Fruit fly (Drosophila melanogaster) whole organism, embryonic: ENCODE data around the gene simj.

Experiments
- CG10274 ChIP-seq: fragments of 200-800 bp; sonication (Bioruptor generic); optimal IDR thresholded peaks from 3 replicates; lab custom pipeline; 2017; ENCODE audit warnings: missing biosample characterization, mild to moderate bottlenecking, missing genetic modification characterization
- CG11093 ChIP-seq: fragments of 200-800 bp; sonication (Bioruptor generic); IDR thresholded peaks from 3 replicates; pipeline ENCODE4 v1.3.6; 2022; ENCODE audit warnings: missing biosample characterization, missing genetic modification characterization
- CG11456 ChIP-seq: fragments of 200-800 bp; sonication (Bioruptor generic); IDR thresholded peaks from 3 replicates; pipeline ENCODE4 v1.3.6; 2022; ENCODE audit warnings: missing biosample characterization, missing genetic modification characterization
- CG12744 ChIP-seq: fragments of 200-800 bp; sonication (Bioruptor generic); optimal IDR thresholded peaks from 2 replicates; lab custom pipeline; 2016; ENCODE audit warnings: missing biosample characterization, missing genetic modification characterization
- CG14441 ChIP-seq: fragments of 200-800 bp; sonication (Bioruptor generic); IDR thresholded peaks from 2 replicates; pipeline ENCODE4 v1.3.6; 2022; ENCODE audit warnings: missing biosample characterization, missing genetic modification characterization
- CG16813 ChIP-seq: fragments of 200-800 bp; sonication (Bioruptor generic); IDR thresholded peaks from 3 replicates; pipeline ENCODE4 v1.3.6; 2022; ENCODE audit warnings: missing biosample characterization, missing genetic modification characterization; ENCODE audit not compliant: partially characterized antibody
- CG17829 ChIP-seq: fragments of 200-800 bp; optimal IDR thresholded peaks from 2 replicates; lab custom pipeline; 2019; ENCODE audit warnings: missing biosample characterization, mild to moderate bottlenecking, missing genetic modification characterization, moderate library complexity
- CG18011 ChIP-seq: fragments of 200-800 bp; sonication (Bioruptor generic); optimal IDR thresholded peaks from 2 replicates; lab custom pipeline; 2017; ENCODE audit warnings: missing biosample characterization, missing genetic modification characterization, mild to moderate bottlenecking, moderate library complexity, missing genotype
- CG2120 ChIP-seq: fragments of 200-800 bp; sonication (Bioruptor generic); optimal IDR thresholded peaks from 3 replicates; lab custom pipeline; 2016; ENCODE audit warnings: missing biosample characterization, missing genetic modification characterization
- CG31388 ChIP-seq: fragments of 200-800 bp; sonication (Bioruptor generic); optimal IDR thresholded peaks from 2 replicates; lab custom pipeline; 2016; ENCODE audit warnings: missing biosample characterization, missing genetic modification characterization
- CG31441 ChIP-seq: fragments of 200-800 bp; sonication (Bioruptor generic); IDR thresholded peaks from 2 replicates; pipeline ENCODE4 v1.3.6; 2022; ENCODE audit warnings: missing biosample characterization, missing genetic modification characterization
- CG3726 ChIP-seq: fragments of 200-800 bp; sonication (Bioruptor generic); IDR thresholded peaks from 3 replicates; pipeline ENCODE4, ENCODE4 v1.3.6; 2022; ENCODE audit warnings: missing biosample characterization, missing genetic modification characterization
- CG3847 ChIP-seq: fragments of 200-800 bp; sonication (Bioruptor generic); IDR thresholded peaks from 2 replicates; pipeline ENCODE4 v1.3.6; 2022; ENCODE audit warnings: missing biosample characterization, missing genetic modification characterization
- CG4282 ChIP-seq: fragments of 200-800 bp; sonication (Bioruptor generic); optimal IDR thresholded peaks from 2 replicates; lab custom pipeline; 2016; ENCODE audit warnings: missing biosample characterization, missing genetic modification characterization
- CG4328 ChIP-seq: fragments of 200-800 bp; sonication (Bioruptor generic); optimal IDR thresholded peaks from 3 replicates; lab custom pipeline; 2017; ENCODE audit warnings: missing biosample characterization, missing genetic modification reagents, missing genetic modification characterization
- CG4360 ChIP-seq: fragments of 200-800 bp; sonication (Bioruptor generic); IDR thresholded peaks from 2 replicates; pipeline ENCODE4 v1.3.6; 2022; ENCODE audit warnings: missing biosample characterization, missing genetic modification characterization
- CG5245 ChIP-seq: fragments of 200-800 bp; sonication (Bioruptor generic); optimal IDR thresholded peaks from 3 replicates; lab custom pipeline; 2016; ENCODE audit warnings: missing biosample characterization, missing genetic modification characterization
- CG5953 ChIP-seq: fragments of 200-800 bp; sonication (Bioruptor generic); IDR thresholded peaks from 2 replicates; pipeline ENCODE4 v1.3.6; 2022; ENCODE audit warnings: missing biosample characterization, missing genetic modification characterization
- CG6689 ChIP-seq: fragments of 200-800 bp; sonication (Bioruptor generic); IDR thresholded peaks from 2 replicates; pipeline ENCODE4 v1.3.6; 2022; ENCODE audit warnings: missing biosample characterization, missing genetic modification characterization
- CG6854 ChIP-seq: fragments of 200-800 bp; sonication (Bioruptor generic); optimal IDR thresholded peaks from 3 replicates; lab custom pipeline; 2017; ENCODE audit warnings: missing biosample characterization, mild to moderate bottlenecking, missing genetic modification characterization
- CG7987 ChIP-seq: fragments of 200-800 bp; sonication (Bioruptor generic); optimal IDR thresholded peaks from 2 replicates; lab custom pipeline; 2018; ENCODE audit warnings: missing biosample characterization, mild to moderate bottlenecking, missing genetic modification characterization, moderate library complexity
- CG8944 ChIP-seq: fragments of 200-800 bp; sonication (Bioruptor generic); optimal IDR thresholded peaks from 3 replicates; lab custom pipeline; 2016; ENCODE audit warnings: missing biosample characterization, missing genetic modification characterization
- CG9727 ChIP-seq: fragments of 200-800 bp; sonication (Bioruptor generic); optimal IDR thresholded peaks from 3 replicates; lab custom pipeline; 2017; ENCODE audit warnings: missing biosample characterization, mild to moderate bottlenecking, missing genetic modification characterization
- CHES-1-like ChIP-seq: fragments of 200-800 bp; sonication (Bioruptor generic); optimal IDR thresholded peaks from 2 replicates; lab custom pipeline; 2016; ENCODE audit warnings: missing biosample characterization, missing genetic modification characterization
- Deaf1 ChIP-seq: fragments of 200-800 bp; optimal IDR thresholded peaks from 3 replicates; lab custom pipeline; 2019; ENCODE audit warnings: missing biosample characterization, mild to moderate bottlenecking, missing genetic modification characterization, moderate library complexity
- Dip3 ChIP-seq: fragments of 200-800 bp; sonication (Bioruptor generic); optimal IDR thresholded peaks from 3 replicates; lab custom pipeline; 2016; ENCODE audit warnings: missing biosample characterization, missing genetic modification characterization
- H15 ChIP-seq: fragments of 200-800 bp; sonication (Bioruptor generic); IDR thresholded peaks from 3 replicates; pipeline ENCODE4 v1.3.6; 2022; ENCODE audit warnings: missing biosample characterization, missing genetic modification characterization
- HLH54F ChIP-seq: fragments of 200-800 bp; sonication (Bioruptor generic); optimal IDR thresholded peaks from 3 replicates; lab custom pipeline; 2016; ENCODE audit warnings: missing biosample characterization, missing genetic modification characterization
- Hsf ChIP-seq: fragments of 200-800 bp; sonication (Bioruptor generic); optimal IDR thresholded peaks from 3 replicates; lab custom pipeline; 2016; ENCODE audit warnings: missing biosample characterization, missing genetic modification characterization
- Mad ChIP-seq: fragments of 200-800 bp; sonication (Bioruptor generic); optimal IDR thresholded peaks from 2 replicates; lab custom pipeline; 2016; ENCODE audit warnings: missing biosample characterization, missing genetic modification characterization
- ara ChIP-seq: fragments of 200-800 bp; sonication (Bioruptor generic); IDR thresholded peaks from 2 replicates; pipeline ENCODE4 v1.3.6; 2022; ENCODE audit warnings: missing biosample characterization, missing genetic modification characterization
- bbx ChIP-seq: fragments of 200-800 bp; sonication (Bioruptor generic); IDR thresholded peaks from 2 replicates; pipeline ENCODE4 v1.3.6; 2022; ENCODE audit warnings: missing biosample characterization, missing genetic modification characterization; ENCODE audit not compliant: partially characterized antibody
- btn ChIP-seq: fragments of 200-800 bp; sonication (Bioruptor generic); optimal IDR thresholded peaks from 2 replicates; lab custom pipeline; 2016; ENCODE audit warnings: missing biosample characterization, missing genetic modification characterization
- cg ChIP-seq: fragments of 200-800 bp; sonication (Bioruptor generic); optimal IDR thresholded peaks from 3 replicates; lab custom pipeline; 2019; ENCODE audit warnings: missing biosample characterization, mild to moderate bottlenecking, missing genetic modification characterization, moderate library complexity
- ci ChIP-seq: fragments of 200-800 bp; sonication (Bioruptor generic); IDR thresholded peaks from 3 replicates; pipeline ENCODE4 v1.3.6; 2022; ENCODE audit warnings: missing biosample characterization, missing genetic modification characterization
- dati ChIP-seq: fragments of 200-800 bp; sonication (Bioruptor generic); IDR thresholded peaks from 2 replicates; pipeline ENCODE4 v1.3.6; 2022; ENCODE audit warnings: missing biosample characterization, missing genetic modification characterization
- ems ChIP-seq: fragments of 200-800 bp; sonication (Bioruptor generic); optimal IDR thresholded peaks from 3 replicates; lab custom pipeline; 2016; ENCODE audit warnings: missing biosample characterization, missing genetic modification characterization
- esg ChIP-seq: fragments of 200-800 bp; sonication (Bioruptor generic); conservative IDR thresholded peaks from 2 replicates; pipeline ENCODE4 v1.3.6; 2022; ENCODE audit warnings: missing biosample characterization, missing genetic modification characterization
- fd96Cb ChIP-seq: fragments of 200-800 bp; sonication (Bioruptor generic); optimal IDR thresholded peaks from 2 replicates; lab custom pipeline; 2018; ENCODE audit warnings: missing biosample characterization, mild to moderate bottlenecking, missing genetic modification characterization, moderate library complexity
- fru ChIP-seq: fragments of >200 bp; optimal IDR thresholded peaks from 2 replicates; lab custom pipeline; 2017
- ftz-f1 ChIP-seq: fragments of 200-800 bp; sonication (Bioruptor generic); optimal IDR thresholded peaks from 2 replicates; lab custom pipeline; 2016; ENCODE audit warnings: missing biosample characterization, missing genetic modification characterization
- gce ChIP-seq: fragments of 200-800 bp; sonication (Bioruptor generic); IDR thresholded peaks from 3 replicates; pipeline ENCODE4 v1.3.6; 2022; ENCODE audit warnings: missing biosample characterization, missing genetic modification characterization
- hkb ChIP-seq, 2 experiments: fragments of 200-800 bp in 1 of 2; fragments of >200 bp in 1 of 2; sonication (Bioruptor generic) in 1 of 2; IDR thresholded peaks in 1 of 2; optimal IDR thresholded peaks in 1 of 2; 2 replicates each; pipeline versions ENCODE4 v1.3.6 to Lab custom; 2017 to 2022; ENCODE audit warnings: missing biosample characterization in 1 of 2, missing genetic modification characterization in 1 of 2
- lov ChIP-seq, 2 experiments: fragments of 200-800 bp in 1 of 2; fragments of >200 bp in 1 of 2; sonication (Bioruptor generic) in 1 of 2; IDR thresholded peaks in 1 of 2; optimal IDR thresholded peaks in 1 of 2; 2 replicates in 1 of 2; 3 replicates in 1 of 2; pipeline versions ENCODE4 v1.3.6 to Lab custom; 2017 to 2022; ENCODE audit warnings: missing biosample characterization in 1 of 2, missing genetic modification characterization in 1 of 2
- mam ChIP-seq: fragments of 200-800 bp; sonication (Bioruptor generic); optimal IDR thresholded peaks from 3 replicates; lab custom pipeline; 2016; ENCODE audit warnings: missing biosample characterization, missing genetic modification characterization
- p53 ChIP-seq: fragments of 200-800 bp; sonication (Bioruptor generic); optimal IDR thresholded peaks from 2 replicates; lab custom pipeline; 2016; ENCODE audit warnings: missing biosample characterization, missing genetic modification characterization
- pita ChIP-seq: fragments of 200-800 bp; sonication (Bioruptor generic); optimal IDR thresholded peaks from 2 replicates; lab custom pipeline; 2017; ENCODE audit warnings: missing biosample characterization, mild to moderate bottlenecking, missing genetic modification characterization
- pnt ChIP-seq: fragments of 200-800 bp; sonication (Bioruptor generic); optimal IDR thresholded peaks from 3 replicates; lab custom pipeline; 2016; ENCODE audit warnings: missing biosample characterization, missing genetic modification characterization
- trem ChIP-seq: fragments of 200-800 bp; optimal IDR thresholded peaks from 3 replicates; lab custom pipeline; 2019; ENCODE audit warnings: missing biosample characterization, mild to moderate bottlenecking, missing genetic modification characterization, moderate library complexity
- ttk ChIP-seq: fragments of 200-800 bp; sonication (Bioruptor generic); IDR thresholded peaks from 2 replicates; pipeline ENCODE4 v2.1.2; 2022; ENCODE audit warnings: missing biosample characterization, missing genetic modification characterization
- wdn ChIP-seq: fragments of 200-800 bp; sonication (Bioruptor generic); IDR thresholded peaks from 2 replicates; pipeline ENCODE4 v1.3.6; 2022; ENCODE audit warnings: missing biosample characterization, missing genetic modification characterization
- yki ChIP-seq: fragments of >200 bp; optimal IDR thresholded peaks from 3 replicates; lab custom pipeline; 2018

The simj gene

DNA sequence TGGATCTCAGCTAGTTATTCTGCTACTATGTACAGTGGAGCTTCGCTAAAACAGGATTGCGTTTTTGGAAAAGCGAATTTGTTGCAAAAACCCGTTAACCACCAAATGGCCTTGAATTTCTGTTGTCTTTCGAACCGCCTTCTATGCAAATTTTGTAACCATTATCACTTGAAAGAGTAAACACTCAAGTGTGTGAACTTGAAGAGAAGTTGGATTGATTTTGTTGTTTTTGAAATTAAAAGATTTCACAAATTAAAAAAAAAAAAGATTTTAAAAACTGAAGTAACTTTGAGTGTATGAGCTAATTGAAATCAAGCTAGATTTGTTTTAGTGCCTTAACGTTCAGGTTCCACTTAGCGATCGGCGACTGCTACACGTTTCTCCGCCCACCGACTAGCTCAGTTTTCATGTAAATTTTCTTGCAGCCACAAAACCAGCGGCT lies 19.4 kb downstream of the simj start (continued):
- TF ChIP-seq CG31441 (GFP tag; lab: Robert Waterston, UW) (peak; percentile 55), CG14441 (peak; percentile 68), CG6854 (GFP tag; lab: Kevin White, UChicago) (no peak), CG17829 (peak; percentile 25), dati (GFP tag; lab: Robert Waterston, UW) (no peak), mam (GFP tag; lab: Kevin White, UChicago) (peak; percentile 59), Dip3 (GFP tag; lab: Kevin White, UChicago) (peak; percentile 36), esg (GFP tag; lab: Robert Waterston, UW) (peak; percentile 70), Mad (no peak), HLH54F (GFP tag; lab: Kevin White, UChicago) (peak; percentile 36), CG9727 (GFP tag; lab: Kevin White, UChicago) (peak; percentile 67), CG16813 (GFP tag; lab: Robert Waterston, UW) (no peak), CG7987 (GFP tag; lab: Kevin White, UChicago) (no peak), pita (GFP tag; lab: Kevin White, UChicago) (no peak), pnt (GFP tag; lab: Kevin White, UChicago) (peak; percentile 76), btn (peak; percentile 13), fru (no peak), ems (peak; percentile 81), yki (no peak), gce (GFP tag; lab: Robert Waterston, UW) (no peak; the same call in 2 of the 3 replicates), CG4328 (GFP tag; lab: Kevin White, UChicago) (no peak), CG4360 (no peak), CHES-1-like (GFP tag; lab: Kevin White, UChicago) (peak; percentile 7), ci (peak; percentile 79), CG18011 (GFP tag; lab: Kevin White, UChicago) (no peak), H15 (GFP tag; lab: Robert Waterston, UW) (peak; percentile 71; the same call in 2 of the 3 replicates), ara (GFP tag; lab: Robert Waterston, UW) (peak; percentile 66; the same call in 1 of the 2 replicates), CG2120 (peak; percentile 54), lov (optimal IDR thresholded peaks at IDR 0.05; lab: Kevin White, UChicago) (no peak), lov (GFP tag; IDR thresholded peaks at IDR 0.05; lab: Robert Waterston, UW) (no peak), CG8944 (GFP tag; lab: Kevin White, UChicago) (peak; percentile 51), Hsf (GFP tag; lab: Kevin White, UChicago) (peak; percentile 53), CG4282 (no peak), CG12744 (peak; percentile 13), fd96Cb (tag; lab: Kevin White, UChicago) (peak; percentile 79), ttk (GFP tag; lab: Robert Waterston, UW) (peak; percentile 54), trem (tag; lab: Kevin White, UChicago) (peak; percentile 53), CG11093 (GFP tag; lab: Robert Waterston, UW) (0 out of 3 replicates have a peak, but pooled peaks have one; percentile 61), CG11456 (GFP tag; lab: Robert Waterston, UW) (peak; percentile 70; the same call in 2 of the 3 replicates), wdn (GFP tag; lab: Robert Waterston, UW) (peak; percentile 25; the same call in 1 of the 2 replicates), CG5953 (GFP tag; lab: Robert Waterston, UW) (no peak), CG6689 (GFP tag; lab: Robert Waterston, UW) (peak; percentile 69; the same call in 1 of the 2 replicates), Deaf1 (tag; lab: Kevin White, UChicago) (no peak), CG10274 (peak; percentile 18), CG5245 (GFP tag; lab: Kevin White, UChicago) (peak; percentile 28), p53 (GFP tag; lab: Kevin White, UChicago) (no peak), bbx (no peak), CG3847 (peak; percentile 48), CG31388 (GFP tag; lab: Kevin White, UChicago) (peak; percentile 24), cg (no peak), hkb (optimal IDR thresholded peaks at IDR 0.05; lab: Kevin White, UChicago) (no peak), hkb (GFP tag; IDR thresholded peaks at IDR 0.05; lab: Robert Waterston, UW) (peak; percentile 75), CG3726 (GFP tag; lab: Robert Waterston, UW) (no peak), ftz-f1 (GFP tag; lab: Kevin White, UChicago) (no peak)
